Worm (Caenorhabditis elegans) whole organism, L4 larva: ENCODE results near the gene acdh-7.
A peak's percentile ranks its signal among the peaks of the same experiment; 100 is the strongest.

Experiments
- F37D6.2 ChIP-seq: sonication (generic microtip); optimal IDR thresholded peaks from 2 replicates; lab custom pipeline; 2016; ENCODE audit warnings: mild to moderate bottlenecking, missing genetic modification characterization, missing compliant biosample characterization
- F44E2.7 ChIP-seq: fragments of 200-800 bp; sonication (Bioruptor generic); IDR thresholded peaks from 2 replicates; pipeline ENCODE4 v2.1.2; 2022; ENCODE audit warnings: missing genetic modification characterization, missing compliant biosample characterization
- R02D3.7 ChIP-seq: fragments of 150-350 bp; sonication (generic microtip); optimal IDR thresholded peaks from 3 replicates; lab custom pipeline; 2014; ENCODE audit warnings: missing biosample characterization, missing genetic modification characterization
- T26A8.4 ChIP-seq: fragments of 200-800 bp; sonication (Bioruptor generic); IDR thresholded peaks from 2 replicates; pipeline ENCODE4 v1.3.6; 2022; ENCODE audit warnings: missing genetic modification characterization, missing compliant biosample characterization
- Y105C5A.15 ChIP-seq: fragments of 200-800 bp; sonication (Bioruptor generic); IDR thresholded peaks from 2 replicates; pipeline ENCODE4 v1.3.6; 2022; ENCODE audit warnings: missing genetic modification characterization, missing compliant biosample characterization
- Y48G9A.11 ChIP-seq: fragments of 200-800 bp; sonication (Bioruptor generic); IDR thresholded peaks from 2 replicates; pipeline ENCODE4 v1.3.6; 2022; ENCODE audit warnings: missing genetic modification reagents, missing genetic modification characterization, missing compliant biosample characterization
- ZK546.5 ChIP-seq, 2 experiments: sonication (generic microtip); optimal IDR thresholded peaks; 2 replicates each; lab custom pipeline; 2017; ENCODE audit warnings: missing biosample characterization in 2 of 2, missing genetic modification characterization in 2 of 2
- aly-2 ChIP-seq: sonication (generic microtip); optimal IDR thresholded peaks from 2 replicates; lab custom pipeline; 2018; ENCODE audit warnings: missing biosample characterization, missing genetic modification characterization
- ceh-28 ChIP-seq: fragments of 150-350 bp; optimal IDR thresholded peaks from 2 replicates; lab custom pipeline; 2014; ENCODE audit warnings: missing biosample characterization, missing genetic modification reagents, missing genetic modification characterization
- ceh-44 ChIP-seq: fragments of 200-800 bp; sonication (Bioruptor generic); IDR thresholded peaks from 2 replicates; pipeline ENCODE4 v1.3.6; 2022; ENCODE audit warnings: missing genetic modification reagents, missing genetic modification characterization, missing compliant biosample characterization
- ceh-82 ChIP-seq: sonication (generic microtip); optimal IDR thresholded peaks from 2 replicates; lab custom pipeline; 2017; ENCODE audit warnings: missing biosample characterization, missing genetic modification characterization
- ces-1 ChIP-seq: fragments of 150-350 bp; sonication (generic microtip); optimal IDR thresholded peaks from 4 replicates; lab custom pipeline; 2014; ENCODE audit warnings: missing biosample characterization, missing genetic modification reagents, missing genetic modification characterization
- cey-2 ChIP-seq: sonication (generic microtip); optimal IDR thresholded peaks from 3 replicates; lab custom pipeline; 2017; ENCODE audit warnings: missing genetic modification characterization, mild to moderate bottlenecking, missing compliant biosample characterization, antibody characterized with exemption, borderline replicate concordance; ENCODE audit not compliant: insufficient read depth
- ctbp-1 ChIP-seq: fragments of 200-800 bp; sonication (Bioruptor generic); IDR thresholded peaks from 2 replicates; pipeline ENCODE4 v1.3.6; 2022; ENCODE audit warnings: missing genetic modification reagents, missing genetic modification characterization, missing compliant biosample characterization
- daf-12 ChIP-seq: fragments of 150-350 bp; optimal IDR thresholded peaks from 2 replicates; lab custom pipeline; 2014; ENCODE audit warnings: missing biosample characterization, missing genetic modification reagents, missing genetic modification characterization
- daf-16 ChIP-seq, 3 experiments: sonication (generic microtip); optimal IDR thresholded peaks; 2 replicates each; lab custom pipeline; 2016 to 2017; ENCODE audit warnings: missing genetic modification characterization in 3 of 3, missing genetic modification reagents in 3 of 3, mild to moderate bottlenecking in 2 of 3, missing compliant biosample characterization in 2 of 3, missing biosample characterization in 1 of 3, moderate library complexity in 1 of 3
- dmd-8 ChIP-seq: fragments of 200-800 bp; sonication (Bioruptor generic); IDR thresholded peaks from 2 replicates; pipeline ENCODE4 v1.3.6; 2022; ENCODE audit warnings: missing genetic modification characterization, missing compliant biosample characterization
- dmd-9 ChIP-seq: fragments of 200-800 bp; sonication (Bioruptor generic); IDR thresholded peaks from 2 replicates; pipeline ENCODE4 v1.3.6; 2022; ENCODE audit warnings: missing genetic modification reagents, missing genetic modification characterization, missing compliant biosample characterization
- dpl-1 ChIP-seq: fragments of 150-350 bp; optimal IDR thresholded peaks from 2 replicates; lab custom pipeline; 2014; ENCODE audit warnings: missing biosample characterization, missing genetic modification reagents, missing genetic modification characterization
- dve-1 ChIP-seq: sonication (generic microtip); optimal IDR thresholded peaks from 2 replicates; lab custom pipeline; 2017; ENCODE audit warnings: antibody characterized with exemption, mild to moderate bottlenecking, missing genetic modification characterization, missing compliant biosample characterization; ENCODE audit not compliant: insufficient read depth
- egl-27 ChIP-seq: sonication (generic microtip); optimal IDR thresholded peaks from 3 replicates; lab custom pipeline; 2017; ENCODE audit warnings: missing biosample characterization, missing genetic modification reagents, missing genetic modification characterization
- hlh-11 ChIP-seq: fragments of 200-800 bp; sonication (Bioruptor generic); optimal IDR thresholded peaks from 2 replicates; lab custom pipeline; 2018; ENCODE audit warnings: mild to moderate bottlenecking, missing genetic modification characterization, missing compliant biosample characterization
- jun-1 ChIP-seq: fragments of 150-350 bp; optimal IDR thresholded peaks from 2 replicates; lab custom pipeline; 2014; ENCODE audit warnings: missing biosample characterization, missing genetic modification reagents, missing genetic modification characterization
- lin-13 ChIP-seq: fragments of 150-350 bp; optimal IDR thresholded peaks from 2 replicates; lab custom pipeline; 2014; ENCODE audit warnings: missing biosample characterization, missing genetic modification reagents, missing genetic modification characterization
- lin-15B ChIP-seq: fragments of 150-350 bp; sonication (generic microtip); optimal IDR thresholded peaks from 3 replicates; lab custom pipeline; 2014; ENCODE audit warnings: missing biosample characterization, missing genetic modification characterization
- lin-29 ChIP-seq: fragments of 200-800 bp; sonication (Bioruptor generic); IDR thresholded peaks from 2 replicates; pipeline ENCODE4 v1.3.6; 2022; ENCODE audit warnings: missing genetic modification reagents, missing genetic modification characterization, missing compliant biosample characterization
- lin-39 ChIP-seq: fragments of 150-350 bp; optimal IDR thresholded peaks from 2 replicates; lab custom pipeline; 2014; ENCODE audit warnings: missing biosample characterization, missing genetic modification reagents, missing genetic modification characterization
- madf-5 ChIP-seq, 2 experiments: fragments of 200-800 bp; sonication (Bioruptor generic); IDR thresholded peaks; 2 replicates each; pipeline ENCODE4 v1.3.6; 2022; ENCODE audit warnings: missing compliant biosample characterization in 2 of 2, missing genetic modification characterization in 2 of 2
- mdl-1 ChIP-seq, 2 experiments: fragments of 150-350 bp in 1 of 2; sonication (generic microtip) in 1 of 2; optimal IDR thresholded peaks; 2 replicates each; lab custom pipeline; 2014 to 2017; ENCODE audit warnings: missing biosample characterization in 2 of 2, missing genetic modification characterization in 2 of 2
- mes-2 ChIP-seq: sonication (generic microtip); optimal IDR thresholded peaks from 2 replicates; lab custom pipeline; 2016; ENCODE audit warnings: missing genotype, mild to moderate bottlenecking, missing genetic modification characterization, missing compliant biosample characterization; ENCODE audit not compliant: poor library complexity, severe bottlenecking
- mxl-3 ChIP-seq: fragments of 200-800 bp; sonication (Bioruptor generic); optimal IDR thresholded peaks from 2 replicates; lab custom pipeline; 2018; ENCODE audit warnings: mild to moderate bottlenecking, missing genetic modification characterization, missing compliant biosample characterization
- nhr-102 ChIP-seq: sonication (generic microtip); optimal IDR thresholded peaks from 2 replicates; lab custom pipeline; 2016; ENCODE audit warnings: mild to moderate bottlenecking, missing genetic modification characterization, moderate library complexity, missing compliant biosample characterization
- nhr-111 ChIP-seq: fragments of 200-800 bp; sonication (Bioruptor generic); optimal IDR thresholded peaks from 2 replicates; lab custom pipeline; 2018; ENCODE audit warnings: mild to moderate bottlenecking, missing genetic modification characterization, missing compliant biosample characterization
- nhr-237 ChIP-seq: sonication (generic microtip); optimal IDR thresholded peaks from 2 replicates; lab custom pipeline; 2017; ENCODE audit warnings: missing biosample characterization, missing genetic modification characterization
- nhr-28 ChIP-seq: fragments of 150-350 bp; optimal IDR thresholded peaks from 2 replicates; lab custom pipeline; 2014; ENCODE audit warnings: missing biosample characterization, missing genetic modification characterization
- nhr-42 ChIP-seq: fragments of 200-800 bp; sonication (Bioruptor generic); IDR thresholded peaks from 2 replicates; pipeline ENCODE4 v1.3.6; 2022; ENCODE audit warnings: missing genetic modification characterization, missing compliant biosample characterization
- nhr-48 ChIP-seq: sonication (generic microtip); optimal IDR thresholded peaks from 2 replicates; lab custom pipeline; 2016; ENCODE audit warnings: mild to moderate bottlenecking, missing genetic modification characterization, missing compliant biosample characterization
- pha-4 ChIP-seq, 2 experiments: fragments of 150-350 bp in 1 of 2; fragments of 200-800 bp in 1 of 2; sonication (Bioruptor generic) in 1 of 2; IDR thresholded peaks in 1 of 2; optimal IDR thresholded peaks in 1 of 2; 2 replicates each; pipeline versions ENCODE4 v1.3.6 to Lab custom; 2014 to 2022; ENCODE audit warnings: missing genetic modification characterization in 2 of 2, missing genetic modification reagents in 2 of 2, missing biosample characterization in 1 of 2, missing compliant biosample characterization in 1 of 2
- pqm-1 ChIP-seq: sonication (generic microtip); optimal IDR thresholded peaks from 2 replicates; lab custom pipeline; 2017; ENCODE audit warnings: missing biosample characterization, missing genetic modification characterization
- snpc-1.2 ChIP-seq: fragments of 200-800 bp; sonication (Bioruptor generic); IDR thresholded peaks from 2 replicates; pipeline ENCODE4 v1.3.6; 2022; ENCODE audit warnings: missing genetic modification reagents, missing genetic modification characterization, missing compliant biosample characterization
- tag-97 ChIP-seq: fragments of 200-800 bp; sonication (Bioruptor generic); IDR thresholded peaks from 2 replicates; pipeline ENCODE4 v1.3.6; 2022; ENCODE audit warnings: missing genetic modification characterization, missing compliant biosample characterization
- tra-1 ChIP-seq: fragments of 200-800 bp; sonication (Bioruptor generic); IDR thresholded peaks from 2 replicates; pipeline ENCODE4 v1.3.6; 2022; ENCODE audit warnings: missing genetic modification reagents, missing genetic modification characterization, missing compliant biosample characterization
- unc-62 ChIP-seq, 3 experiments: fragments of 150-350 bp in 1 of 3; sonication (generic microtip); optimal IDR thresholded peaks in 2 of 3; peaks in 1 of 3; 1 replicate in 1 of 3; 2 replicates in 2 of 3; lab custom pipeline; 2014 to 2017; ENCODE audit warnings: missing biosample characterization in 3 of 3, missing genetic modification characterization in 3 of 3, missing genetic modification reagents in 3 of 3, missing genotype in 1 of 3
- zag-1 ChIP-seq: fragments of 150-350 bp; optimal IDR thresholded peaks from 2 replicates; lab custom pipeline; 2014; ENCODE audit warnings: missing biosample characterization, missing genetic modification characterization

acdh-7 gene

DNA sequence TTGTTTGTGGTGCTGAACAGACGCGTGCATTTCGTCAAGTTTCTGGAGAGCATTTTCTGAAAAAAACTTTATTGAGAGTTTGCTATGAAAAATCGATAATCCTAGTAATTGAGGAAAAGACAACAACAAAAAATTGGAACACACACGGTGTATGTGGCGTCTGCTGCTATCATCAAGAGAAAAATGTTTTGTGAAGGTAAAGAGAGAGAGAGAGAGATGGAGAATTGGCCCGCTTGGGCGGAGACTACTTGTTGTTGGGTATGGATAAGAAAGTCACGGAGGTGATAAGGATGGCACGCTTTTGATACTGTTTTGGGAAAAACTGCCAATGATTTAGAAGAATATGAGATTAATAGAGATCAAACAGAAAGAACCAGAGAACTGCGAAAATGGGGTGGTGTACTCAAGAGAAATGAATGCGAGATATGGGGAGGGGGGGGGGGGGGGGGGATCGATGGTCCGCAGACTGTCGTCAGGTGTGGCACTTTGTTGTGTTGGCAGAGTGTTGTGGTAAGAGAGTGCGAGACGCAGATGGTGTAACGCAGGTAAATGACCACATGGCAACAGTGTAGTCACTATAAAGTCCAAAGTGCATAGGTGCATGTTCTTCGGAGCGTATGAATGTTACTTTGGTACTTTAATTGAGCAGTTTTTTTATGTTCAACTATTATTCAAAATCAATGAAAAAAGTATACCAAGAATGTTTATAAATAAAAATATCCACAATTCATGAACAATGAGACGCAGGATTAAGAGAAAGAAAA, at the start of gene acdh-7:
Gene acdh-7 (minus strand): TSS at position 56 of the 764 bp plus-strand sequence.
- TF ChIP-seq egl-27 (tag; lab: Kevin White, UChicago) (no peak), daf-16 (GFP tag; optimal IDR thresholded peaks at IDR 0.05; lab: Kevin White, UChicago) (peak in 1 of 2 experiments; percentile 21), daf-16 (tag; optimal IDR thresholded peaks at IDR 0.05; lab: Kevin White, UChicago) (peak; percentile 87), hlh-11 (peak; percentile 69), ZK546.5 (tag; optimal IDR thresholded peaks at IDR 0.05; lab: Kevin White, UChicago) (no peak), mes-2 (tag; lab: Kevin White, UChicago) (peak; percentile 37), lin-39 (tag; lab: Kevin White, UChicago) (no peak), mxl-3 (GFP tag; lab: Kevin White, UChicago) (peak; percentile 57), Y48G9A.11 (no peak), ceh-28 (peak; percentile 44), dve-1 (peak; percentile 66), ces-1 (GFP tag; lab: Kevin White, UChicago) (no peak), nhr-28 (tag; lab: Kevin White, UChicago) (peak; percentile 73), snpc-1.2 (GFP tag; lab: Robert Waterston, UW) (no peak), mdl-1 (tag; optimal IDR thresholded peaks at IDR 0.05; lab: Kevin White, UChicago) (peak in 1 of 2 experiments; percentile 62), zag-1 (tag; lab: Kevin White, UChicago) (no peak), pqm-1 (tag; lab: Kevin White, UChicago) (peak; percentile 29), nhr-102 (tag; lab: Kevin White, UChicago) (no peak), madf-5 (GFP tag; IDR thresholded peaks at IDR 0.05; lab: Robert Waterston, UW) (no peak)

DNA sequence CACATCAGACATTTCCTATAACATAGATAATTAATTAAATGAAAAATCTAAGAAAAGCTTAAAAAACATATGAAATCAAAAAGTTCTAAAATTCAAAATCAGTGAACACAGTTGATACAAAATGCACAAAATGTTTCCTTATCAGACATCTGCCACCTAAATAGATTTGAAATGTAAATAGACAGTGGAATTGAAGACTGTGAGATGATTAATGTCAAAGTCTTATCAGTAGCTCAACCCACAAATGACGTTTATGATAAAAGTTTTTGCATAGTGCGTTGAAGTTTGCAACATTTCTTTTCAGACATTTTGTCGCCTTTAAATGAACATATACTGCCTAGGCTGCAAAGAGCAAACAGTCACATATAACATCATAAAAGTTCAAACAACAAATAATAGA, 39.9 kb upstream of the acdh-7 start, which contains the start of gene Y40C7B.4:
Gene Y40C7B.4 (minus strand): TSS at position 19 of the 400 bp plus-strand sequence.
- TF ChIP-seq F37D6.2 (tag; lab: Kevin White, UChicago) (no peak), R02D3.7 (tag; lab: Kevin White, UChicago) (no peak), daf-12 (tag; lab: Kevin White, UChicago) (no peak), nhr-111 (GFP tag; lab: Kevin White, UChicago) (no peak), nhr-237 (tag; lab: Kevin White, UChicago) (no peak), pqm-1 (tag; lab: Kevin White, UChicago) (peak; percentile 86), dpl-1 (GFP tag; lab: Kevin White, UChicago) (no peak), snpc-1.2 (GFP tag; lab: Robert Waterston, UW) (no peak), dmd-8 (GFP tag; lab: Robert Waterston, UW) (no peak), cey-2 (tag; lab: Kevin White, UChicago) (no peak), dve-1 (peak; percentile 74), Y48G9A.11 (no peak), Y105C5A.15 (GFP tag; lab: Robert Waterston, UW) (no peak), jun-1 (no peak), pha-4 (GFP tag; IDR thresholded peaks at IDR 0.05; lab: Robert Waterston, UW) (peak; percentile 42; the same call in 1 of the 2 replicates), pha-4 (tag; optimal IDR thresholded peaks at IDR 0.05; lab: Kevin White, UChicago) (no peak), tag-97 (GFP tag; lab: Robert Waterston, UW) (no peak), daf-16 (GFP tag; optimal IDR thresholded peaks at IDR 0.05; lab: Kevin White, UChicago) (peak in 1 of 2 experiments; percentile 15), daf-16 (tag; optimal IDR thresholded peaks at IDR 0.05; lab: Kevin White, UChicago) (peak; percentile 86), nhr-48 (tag; lab: Kevin White, UChicago) (peak; percentile 46), madf-5 (GFP tag; IDR thresholded peaks at IDR 0.05; lab: Robert Waterston, UW) (no peak), nhr-42 (GFP tag; lab: Robert Waterston, UW) (no peak), aly-2 (tag; lab: Kevin White, UChicago) (no peak), tra-1 (no peak), ceh-28 (no peak), T26A8.4 (GFP tag; lab: Robert Waterston, UW) (no peak), egl-27 (tag; lab: Kevin White, UChicago) (no peak), ctbp-1 (no peak), lin-13 (no peak), ceh-82 (tag; lab: Kevin White, UChicago) (no peak), unc-62 (GFP tag; optimal IDR thresholded peaks at IDR 0.05 in 1 of 2; lab: Kevin White, UChicago) (peak in 1 of 2 experiments; percentile 23), unc-62 (tag; optimal IDR thresholded peaks at IDR 0.05; lab: Kevin White, UChicago) (no peak), lin-15B (no peak), nhr-28 (tag; lab: Kevin White, UChicago) (peak; percentile 83), lin-29 (GFP tag; lab: Robert Waterston, UW) (no peak), dmd-9 (no peak), F44E2.7 (GFP tag; lab: Robert Waterston, UW) (no peak), ceh-44 (GFP tag; lab: Robert Waterston, UW) (no peak), hlh-11 (peak; percentile 74)
- TF ChIP-seq, all 104 proteins: peak for 8
